Worm (Caenorhabditis elegans) whole organism, L1 larva: ENCODE measurements around the gene djr-1.1.

Experiments
- egl-27 ChIP-seq, 2 experiments: fragments of 150-350 bp in 1 of 2; sonication (generic microtip); optimal IDR thresholded peaks; 3 replicates each; lab custom pipeline; 2017 to 2018; ENCODE audit warnings: missing biosample characterization in 2 of 2, missing genetic modification characterization in 2 of 2, missing genetic modification reagents in 2 of 2
- elt-3 ChIP-seq, 6 experiments: fragments of 150-350 bp in 1 of 6; sonication (generic microtip); optimal IDR thresholded peaks; 2 replicates each; lab custom pipeline; 2017 to 2018; ENCODE audit warnings: missing biosample characterization in 6 of 6, missing genetic modification characterization in 6 of 6, inconsistent platforms in 1 of 6
- hlh-17 ChIP-seq: fragments of 200-800 bp; sonication (Bioruptor generic); optimal IDR thresholded peaks from 2 replicates; lab custom pipeline; 2018; ENCODE audit warnings: missing genetic modification characterization, mild to moderate bottlenecking, missing compliant biosample characterization, moderate library complexity, borderline replicate concordance
- isw-1 ChIP-seq: fragments of 200-800 bp; sonication (Bioruptor generic); IDR thresholded peaks from 2 replicates; pipeline ENCODE4 v1.3.6; 2022; ENCODE audit warnings: missing genetic modification characterization, missing compliant biosample characterization
- nhr-12 ChIP-seq: sonication (generic microtip); optimal IDR thresholded peaks from 2 replicates; lab custom pipeline; 2017; ENCODE audit warnings: missing biosample characterization, missing genetic modification characterization
- nhr-76 ChIP-seq: sonication (generic microtip); optimal IDR thresholded peaks from 2 replicates; lab custom pipeline; 2017; ENCODE audit warnings: missing biosample characterization, missing genetic modification characterization
- nhr-85 ChIP-seq: sonication (generic microtip); peaks from one replicate; lab custom pipeline; 2016; ENCODE audit warnings: missing genetic modification characterization, inconsistent platforms, missing compliant biosample characterization
- nhr-90 ChIP-seq: sonication (generic microtip); optimal IDR thresholded peaks from 2 replicates; lab custom pipeline; 2016; ENCODE audit warnings: mild to moderate bottlenecking, missing genetic modification characterization, missing compliant biosample characterization; ENCODE audit not compliant: poor library complexity
- zag-1 ChIP-seq: fragments of 150-350 bp; optimal IDR thresholded peaks from 2 replicates; lab custom pipeline; 2014; ENCODE audit warnings: missing biosample characterization, missing genetic modification characterization
- ztf-11 ChIP-seq, 2 experiments: sonication (generic microtip); optimal IDR thresholded peaks; 2 replicates each; lab custom pipeline; 2016 to 2017; ENCODE audit warnings: missing genetic modification characterization in 2 of 2, missing biosample characterization in 1 of 2, missing compliant biosample characterization in 1 of 2

- no peak for TF ChIP-seq nhr-76 (tag; lab: Kevin White, UChicago)
- no peak for TF ChIP-seq egl-27 (tag; optimal IDR thresholded peaks at IDR 0.05; lab: Kevin White, UChicago)
- TF ChIP-seq isw-1 (GFP tag; lab: Robert Waterston, UW), result no peak
- TF ChIP-seq zag-1 (tag; lab: Kevin White, UChicago), result no peak
- no peak for TF ChIP-seq nhr-12 (tag; lab: Kevin White, UChicago)
- TF ChIP-seq hlh-17, result no peak
- no peak for TF ChIP-seq ztf-11 (tag; optimal IDR thresholded peaks at IDR 0.05; lab: Kevin White, UChicago)
- TF ChIP-seq nhr-85 (tag; lab: Kevin White, UChicago), result no peak
- TF ChIP-seq nhr-90 (tag; lab: Kevin White, UChicago), result no peak
- TF ChIP-seq elt-3 (tag; optimal IDR thresholded peaks at IDR 0.05; lab: Kevin White, UChicago), result no peak
Measured at ce11 chrII:334828-335227, 44.4 kb downstream of the djr-1.1 start.
